Worm (Caenorhabditis elegans) whole organism, young adult: ENCODE measurements around the gene Y52E8A.3.

Experiments used
- B0035.1 ChIP-seq: sonication (generic microtip); optimal IDR thresholded peaks from 2 replicates; lab custom pipeline; 2016; ENCODE audit warnings: missing genetic modification characterization, mild to moderate bottlenecking, missing compliant biosample characterization, missing genotype, missing genetic modification reagents
- B0261.1 ChIP-seq: sonication (generic microtip); optimal IDR thresholded peaks from 2 replicates; lab custom pipeline; 2016; ENCODE audit warnings: mild to moderate bottlenecking, missing genetic modification characterization, moderate library complexity, missing compliant biosample characterization
- B0336.3 ChIP-seq: fragments of 200-800 bp; sonication (Bioruptor generic); IDR thresholded peaks from 2 replicates; pipeline ENCODE4 v1.3.6; 2022; ENCODE audit warnings: missing genetic modification characterization, missing compliant biosample characterization
- C17E4.6 ChIP-seq: fragments of 200-800 bp; sonication (Bioruptor generic); IDR thresholded peaks from 2 replicates; pipeline ENCODE4 v1.3.6; 2022; ENCODE audit warnings: missing genetic modification reagents, missing genetic modification characterization, missing compliant biosample characterization
- F39B2.1 ChIP-seq: fragments of 200-800 bp; sonication (Bioruptor generic); IDR thresholded peaks from 2 replicates; pipeline ENCODE4 v1.3.6; 2022; ENCODE audit warnings: missing genetic modification reagents, missing genetic modification characterization, missing compliant biosample characterization
- F52B5.7 ChIP-seq: sonication (generic microtip); optimal IDR thresholded peaks from 2 replicates; lab custom pipeline; 2016; ENCODE audit warnings: mild to moderate bottlenecking, missing genetic modification characterization, missing compliant biosample characterization
- F57A8.1 ChIP-seq: fragments of 200-800 bp; sonication (Bioruptor generic); optimal IDR thresholded peaks from 2 replicates; lab custom pipeline; 2018; ENCODE audit warnings: mild to moderate bottlenecking, missing genetic modification characterization, moderate library complexity, missing compliant biosample characterization
- Y53F4B.3 ChIP-seq: fragments of 200-800 bp; sonication (Bioruptor generic); IDR thresholded peaks from 2 replicates; pipeline ENCODE4 v1.3.6; 2022; ENCODE audit warnings: missing genetic modification reagents, missing genetic modification characterization, missing compliant biosample characterization
- Y56A3A.18 ChIP-seq: fragments of 200-800 bp; sonication (Bioruptor generic); IDR thresholded peaks from 2 replicates; pipeline ENCODE4 v1.3.6; 2022; ENCODE audit warnings: missing genetic modification reagents, missing genetic modification characterization, missing compliant biosample characterization
- Y67H2A.10 ChIP-seq: fragments of 200-800 bp; sonication (Bioruptor generic); conservative IDR thresholded peaks from 2 replicates; pipeline ENCODE4 v1.3.6; 2022; ENCODE audit warnings: missing genetic modification reagents, missing genetic modification characterization, missing compliant biosample characterization
- Y79H2A.3 ChIP-seq: fragments of 200-800 bp; sonication (Bioruptor generic); conservative IDR thresholded peaks from 2 replicates; pipeline ENCODE4 v1.3.6; 2022; ENCODE audit warnings: missing genetic modification reagents, missing genetic modification characterization, missing compliant biosample characterization
- Y95B8A.8 ChIP-seq: fragments of 200-800 bp; sonication (Bioruptor generic); IDR thresholded peaks from 2 replicates; pipeline ENCODE4 v1.3.6; 2022; ENCODE audit warnings: missing genetic modification reagents, missing genetic modification characterization, missing compliant biosample characterization
- ZK185.1 ChIP-seq: sonication (generic microtip); optimal IDR thresholded peaks from 2 replicates; lab custom pipeline; 2016; ENCODE audit warnings: mild to moderate bottlenecking, missing genetic modification characterization, missing compliant biosample characterization; ENCODE audit not compliant: poor library complexity, severe bottlenecking
- aptf-3 ChIP-seq: fragments of 200-800 bp; sonication (Bioruptor generic); IDR thresholded peaks from 2 replicates; pipeline ENCODE4 v1.3.6; 2022; ENCODE audit warnings: missing genetic modification characterization, missing compliant biosample characterization
- attf-3 ChIP-seq: fragments of 200-800 bp; sonication (Bioruptor generic); conservative IDR thresholded peaks from 2 replicates; pipeline ENCODE4 v1.3.6; 2022; ENCODE audit warnings: missing genetic modification reagents, missing genetic modification characterization, missing compliant biosample characterization
- bed-2 ChIP-seq: fragments of 200-800 bp; sonication (Bioruptor generic); IDR thresholded peaks from 2 replicates; pipeline ENCODE4 v1.3.6; 2022; ENCODE audit warnings: missing genetic modification reagents, missing genetic modification characterization, missing compliant biosample characterization
- ccch-3 ChIP-seq: fragments of 200-800 bp; sonication (Bioruptor generic); optimal IDR thresholded peaks from 2 replicates; lab custom pipeline; 2018; ENCODE audit warnings: mild to moderate bottlenecking, missing genetic modification characterization, missing compliant biosample characterization
- ceh-27 ChIP-seq: fragments of 200-800 bp; sonication (Bioruptor generic); optimal IDR thresholded peaks from 2 replicates; lab custom pipeline; 2018; ENCODE audit warnings: mild to moderate bottlenecking, missing genetic modification characterization, moderate library complexity, missing compliant biosample characterization
- egl-18 ChIP-seq: fragments of 200-800 bp; sonication (Bioruptor generic); IDR thresholded peaks from 2 replicates; pipeline ENCODE4 v1.3.6; 2022; ENCODE audit warnings: missing genetic modification reagents, missing genetic modification characterization, missing compliant biosample characterization
- egrh-3 ChIP-seq: fragments of 200-800 bp; sonication (Bioruptor generic); IDR thresholded peaks from 2 replicates; pipeline ENCODE4 v1.3.6; 2022; ENCODE audit warnings: missing genetic modification reagents, missing genetic modification characterization, missing compliant biosample characterization
- ets-4 ChIP-seq: fragments of 200-800 bp; sonication (Bioruptor generic); optimal IDR thresholded peaks from 2 replicates; lab custom pipeline; 2018; ENCODE audit warnings: mild to moderate bottlenecking, missing genetic modification characterization, missing compliant biosample characterization
- gei-17 ChIP-seq: fragments of 200-800 bp; sonication (Bioruptor generic); optimal IDR thresholded peaks from 2 replicates; lab custom pipeline; 2018; ENCODE audit warnings: mild to moderate bottlenecking, missing genetic modification characterization, missing compliant biosample characterization
- hlh-26 ChIP-seq: fragments of 200-800 bp; sonication (Bioruptor generic); conservative IDR thresholded peaks from 2 replicates; pipeline ENCODE4 v1.3.6; 2022; ENCODE audit warnings: missing genetic modification reagents, missing genetic modification characterization, missing compliant biosample characterization
- let-607 ChIP-seq, 2 experiments: fragments of 200-800 bp in 1 of 2; sonication (Bioruptor generic) in 1 of 2; sonication (generic microtip) in 1 of 2; optimal IDR thresholded peaks; 2 replicates each; lab custom pipeline; 2016 to 2018; ENCODE audit warnings: mild to moderate bottlenecking in 2 of 2, missing compliant biosample characterization in 2 of 2, missing genetic modification characterization in 2 of 2, moderate library complexity in 2 of 2, missing genotype in 1 of 2
- lin-35 ChIP-seq, 3 experiments: fragments of 150-350 bp in 2 of 3; sonication (generic microtip) in 1 of 3; optimal IDR thresholded peaks; 2 replicates each; lab custom pipeline; 2014 to 2018; ENCODE audit warnings: missing biosample characterization in 3 of 3, missing genetic modification characterization in 3 of 3, missing genetic modification reagents in 3 of 3
- lin-54 ChIP-seq: fragments of 200-800 bp; sonication (Bioruptor generic); optimal IDR thresholded peaks from 2 replicates; lab custom pipeline; 2018; ENCODE audit warnings: mild to moderate bottlenecking, missing genetic modification characterization, missing compliant biosample characterization
- mxl-1 ChIP-seq: sonication (generic microtip); optimal IDR thresholded peaks from 2 replicates; lab custom pipeline; 2016; ENCODE audit warnings: missing genetic modification characterization, missing compliant biosample characterization
- nfyb-1 ChIP-seq: fragments of 200-800 bp; sonication (Bioruptor generic); IDR thresholded peaks from 2 replicates; pipeline ENCODE4 v1.3.6; 2022; ENCODE audit warnings: missing genetic modification reagents, missing genetic modification characterization, missing compliant biosample characterization
- nhr-179 ChIP-seq: sonication (generic microtip); optimal IDR thresholded peaks from 2 replicates; lab custom pipeline; 2016; ENCODE audit warnings: mild to moderate bottlenecking, missing genetic modification characterization, missing compliant biosample characterization
- nhr-90 ChIP-seq: sonication (generic microtip); optimal IDR thresholded peaks from 2 replicates; lab custom pipeline; 2016; ENCODE audit warnings: missing genotype, mild to moderate bottlenecking, missing genetic modification characterization, missing compliant biosample characterization
- pha-4 ChIP-seq: fragments of 150-350 bp; sonication (generic microtip); optimal IDR thresholded peaks from 2 replicates; lab custom pipeline; 2014; ENCODE audit warnings: missing biosample characterization, missing genetic modification reagents, missing genetic modification characterization
- repo-1 ChIP-seq: sonication (generic microtip); optimal IDR thresholded peaks from 2 replicates; lab custom pipeline; 2017; ENCODE audit warnings: mild to moderate bottlenecking, missing genetic modification characterization, missing compliant biosample characterization
- sdz-38 ChIP-seq: sonication (generic microtip); optimal IDR thresholded peaks from 2 replicates; lab custom pipeline; 2016; ENCODE audit warnings: missing genotype, missing genetic modification characterization, missing compliant biosample characterization
- unc-62 ChIP-seq: fragments of 150-350 bp; optimal IDR thresholded peaks from 2 replicates; lab custom pipeline; 2014; ENCODE audit warnings: missing biosample characterization, missing genetic modification reagents, missing genetic modification characterization
- ztf-18 ChIP-seq: sonication (generic microtip); optimal IDR thresholded peaks from 2 replicates; lab custom pipeline; 2016; ENCODE audit warnings: missing genotype, mild to moderate bottlenecking, missing genetic modification characterization, missing compliant biosample characterization
- ztf-6 ChIP-seq: fragments of 200-800 bp; sonication (Bioruptor generic); IDR thresholded peaks from 2 replicates; pipeline ENCODE4 v1.3.6; 2022; ENCODE audit warnings: missing genetic modification reagents, missing genetic modification characterization, missing compliant biosample characterization

The Y52E8A.3 gene

ce11 chrII:4294801-4295200 is 12.0 kb downstream of the Y52E8A.3 start, which contains the start of gene rml-4:
TSS of gene rml-4 (plus strand) at chrII:4295101.
- TF ChIP-seq ztf-6 (GFP tag; lab: Robert Waterston, UW), result no peak
- TF ChIP-seq B0336.3 (GFP tag; lab: Robert Waterston, UW), result no peak
- no peak for TF ChIP-seq repo-1 (tag; lab: Kevin White, UChicago)
- TF ChIP-seq let-607 (tag; optimal IDR thresholded peaks at IDR 0.05; lab: Kevin White, UChicago), result no peak
- no peak for TF ChIP-seq F52B5.7
- no peak for TF ChIP-seq Y56A3A.18 (GFP tag; lab: Robert Waterston, UW)

- TF ChIP-seq aptf-3 (no peak), C17E4.6 (GFP tag; lab: Robert Waterston, UW) (no peak), repo-1 (tag; lab: Kevin White, UChicago) (no peak), ets-4 (GFP tag; lab: Kevin White, UChicago) (no peak), sdz-38 (tag; lab: Kevin White, UChicago) (no peak), F52B5.7 (no peak), hlh-26 (GFP tag; lab: Robert Waterston, UW) (no peak), F57A8.1 (GFP tag; lab: Kevin White, UChicago) (no peak), pha-4 (no peak), gei-17 (GFP tag; lab: Kevin White, UChicago) (no peak), nhr-90 (tag; lab: Kevin White, UChicago) (no peak), let-607 (tag; optimal IDR thresholded peaks at IDR 0.05; lab: Kevin White, UChicago) (no peak), lin-54 (GFP tag; lab: Kevin White, UChicago) (no peak), lin-35 (GFP tag; optimal IDR thresholded peaks at IDR 0.05; lab: Kevin White, UChicago) (no peak), egl-18 (GFP tag; lab: Robert Waterston, UW) (no peak), ZK185.1 (tag; lab: Kevin White, UChicago) (no peak), egrh-3 (no peak), B0261.1 (tag; lab: Kevin White, UChicago) (no peak), nfyb-1 (GFP tag; lab: Robert Waterston, UW) (no peak)
Observed at ce11 chrII:4294189-4294588, 12.6 kb downstream of the Y52E8A.3 start.

DNA sequence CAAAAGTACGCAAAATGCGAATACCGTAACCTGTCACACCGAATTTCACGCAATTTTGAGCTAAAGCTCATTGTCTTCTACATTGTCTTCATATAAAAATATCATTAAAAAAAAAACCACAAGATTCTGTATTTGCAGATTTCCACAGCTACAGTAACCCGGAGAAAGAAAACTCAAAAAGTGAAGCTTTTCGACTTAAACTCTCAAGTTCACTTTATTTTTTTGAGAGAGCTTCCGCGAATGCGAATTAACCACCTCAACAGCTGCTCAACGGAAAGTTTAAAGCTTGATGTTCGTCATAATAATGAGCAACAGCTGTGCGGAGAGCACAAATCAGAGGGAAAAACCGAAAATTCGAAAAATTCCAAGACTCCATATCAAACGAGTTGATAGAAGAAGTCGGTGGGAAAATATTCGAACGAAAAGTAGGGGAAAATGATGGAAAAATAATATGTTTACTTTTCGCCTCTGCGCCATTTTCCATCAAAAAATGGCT is 13.7 kb downstream of the Y52E8A.3 start:
- TF ChIP-seq Y56A3A.18 (GFP tag; lab: Robert Waterston, UW) (no peak), mxl-1 (tag; lab: Kevin White, UChicago) (no peak), unc-62 (GFP tag; lab: Kevin White, UChicago) (no peak), ZK185.1 (tag; lab: Kevin White, UChicago) (no peak), Y79H2A.3 (GFP tag; lab: Robert Waterston, UW) (no peak), F39B2.1 (no peak), Y67H2A.10 (GFP tag; lab: Robert Waterston, UW) (no peak), Y95B8A.8 (GFP tag; lab: Robert Waterston, UW) (no peak), nhr-179 (no peak), ccch-3 (GFP tag; lab: Kevin White, UChicago) (no peak), ceh-27 (GFP tag; lab: Kevin White, UChicago) (no peak), B0035.1 (tag; lab: Kevin White, UChicago) (no peak), ztf-18 (tag; lab: Kevin White, UChicago) (no peak), Y53F4B.3 (GFP tag; lab: Robert Waterston, UW) (no peak), bed-2 (GFP tag; lab: Robert Waterston, UW) (no peak), attf-3 (GFP tag; lab: Robert Waterston, UW) (no peak)
